Worm (Caenorhabditis elegans): ENCODE results near the gene phy-2.
"Not testable (repeated sequence)": the region's sequence is repeated elsewhere in the genome, so short reads cannot be mapped to it uniquely, and the experiment has no call there.

The phy-2 gene

DNA sequence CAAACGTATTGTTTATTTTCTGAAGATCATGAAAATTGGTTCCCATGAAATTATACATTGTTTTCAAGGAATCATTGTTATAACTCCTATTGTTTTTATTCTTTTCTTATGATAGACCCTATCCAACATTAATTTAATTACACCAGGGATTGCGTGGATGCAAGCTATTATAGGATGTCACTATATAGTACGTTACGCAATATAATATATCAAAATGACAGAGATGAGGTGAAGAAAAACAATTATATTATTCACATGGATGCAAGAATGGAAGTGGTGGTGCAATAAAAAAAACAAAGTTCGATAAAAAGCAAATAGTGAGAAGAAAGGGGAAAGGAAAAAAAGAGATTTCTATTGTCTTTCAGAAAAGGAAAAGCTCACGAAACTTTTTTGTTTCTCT is 22.4 kb downstream of the phy-2 start:
- TF ChIP-seq pha-2 (tag; optimal IDR thresholded peaks at IDR 0.05): no peak

DNA sequence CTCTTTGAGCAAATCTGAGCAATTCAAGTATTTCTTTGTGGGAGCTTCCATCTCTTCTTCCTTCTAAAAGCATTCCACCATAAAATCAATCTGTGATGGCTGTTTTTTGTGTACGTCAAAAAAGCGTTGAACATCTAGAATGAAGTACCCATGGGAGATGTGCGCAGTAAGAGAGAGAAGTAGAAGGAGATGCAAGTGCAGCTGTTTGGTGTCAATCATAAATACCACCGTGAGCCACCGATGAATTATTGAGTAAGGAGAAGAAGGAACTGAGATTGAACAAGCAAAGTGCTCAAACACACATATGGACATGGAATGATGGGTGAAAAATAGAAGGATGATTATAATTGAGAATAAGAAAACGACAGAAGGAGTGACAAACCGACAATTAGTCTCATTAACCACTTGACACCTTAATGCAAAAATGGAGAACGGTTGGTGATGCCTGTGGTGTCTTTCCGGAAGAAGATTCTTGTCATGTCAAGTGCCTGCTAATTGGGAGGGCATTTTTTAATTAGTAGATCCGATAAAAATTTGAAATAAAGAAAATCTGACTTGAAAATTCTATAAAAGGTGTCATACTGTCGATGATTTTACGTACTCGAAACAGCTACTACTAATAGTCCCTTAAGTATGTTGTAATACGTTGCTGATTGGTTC is 23.6 kb downstream of the phy-2 start:
- TF ChIP-seq unc-42 (tag; optimal IDR thresholded peaks at IDR 0.05) (peak; percentile 7), unc-55 (GFP tag; optimal IDR thresholded peaks at IDR 0.05) (peak; percentile 85), sdc-2 (tag; optimal IDR thresholded peaks at IDR 0.05) (no peak)

- not testable (repeated sequence) for TF ChIP-seq unc-55 (GFP tag; optimal IDR thresholded peaks at IDR 0.05); hlh-30 (tag; optimal IDR thresholded peaks at IDR 0.05; ENCODE audit: insufficient read depth); nhr-11 (tag; optimal IDR thresholded peaks at IDR 0.05)
Measured at ce11 chrIV:12178235-12178634, 37.6 kb downstream of the phy-2 start, which contains the start of gene nlr-1. Gene nlr-1, minus strand, starts transcription at chrIV:12178335.

DNA sequence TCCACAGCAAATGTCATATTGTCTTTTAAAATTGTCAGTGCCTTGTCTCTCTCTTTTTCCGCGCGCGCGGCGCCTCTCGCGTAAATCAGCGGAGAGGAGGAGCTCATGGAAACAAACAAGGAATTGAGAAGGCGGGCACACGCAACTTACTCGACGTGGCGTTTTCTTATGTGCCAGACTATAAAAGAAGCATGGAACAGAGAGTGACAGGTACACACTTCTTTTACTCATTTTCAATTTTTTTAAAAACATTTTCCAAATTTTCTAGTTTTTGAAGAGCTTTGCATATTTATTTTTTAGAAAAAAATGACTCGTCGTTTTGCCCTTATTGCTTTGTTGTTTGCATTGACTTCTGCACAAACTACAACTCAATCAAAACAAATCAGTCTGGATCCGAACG is 47.8 kb downstream of the phy-2 start, which contains the start of gene F20B10.3:
Gene F20B10.3, plus strand, starts transcription at position 301 of the 400 bp plus-strand sequence.
- TF ChIP-seq pros-1 (tag; optimal IDR thresholded peaks at IDR 0.05) (no peak), unc-42 (tag; optimal IDR thresholded peaks at IDR 0.05) (no peak), hlh-8 (tag; optimal IDR thresholded peaks at IDR 0.05) (no peak), ceh-18 (tag; optimal IDR thresholded peaks at IDR 0.05) (no peak), Y22D7AL.16 (tag; optimal IDR thresholded peaks at IDR 0.05) (no peak)

DNA sequence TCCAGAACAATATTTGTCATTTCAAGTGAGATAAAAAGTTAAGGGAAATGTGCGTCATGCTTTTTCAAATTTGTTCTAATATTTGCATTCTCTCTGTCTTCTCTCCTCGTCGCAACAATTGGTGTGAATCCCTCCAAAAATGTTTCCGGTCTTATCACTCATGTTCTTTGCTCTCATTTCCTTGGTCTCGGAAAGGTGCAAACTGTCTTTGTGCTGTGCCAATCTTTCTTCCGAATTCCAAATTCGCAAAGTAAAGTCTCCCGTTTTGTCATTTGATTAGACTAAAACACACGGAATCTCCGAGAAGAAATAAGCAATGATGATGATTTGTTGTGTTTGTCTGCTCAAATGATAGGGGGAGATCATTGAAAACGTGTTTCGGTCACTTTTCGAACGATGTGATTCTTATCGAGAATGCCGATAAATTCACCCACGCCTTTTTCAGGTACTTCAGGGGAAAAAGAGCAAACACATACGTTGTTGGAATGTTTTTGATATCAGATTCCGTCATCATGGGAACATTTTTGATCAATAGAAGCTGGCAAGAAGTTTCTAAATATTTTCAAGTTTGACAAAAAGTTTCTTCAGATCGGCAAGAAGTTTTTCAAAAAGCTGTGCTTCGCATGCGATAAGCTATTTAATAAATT is 50.2 kb downstream of the phy-2 start:
- TF ChIP-seq zip-5 (tag; optimal IDR thresholded peaks at IDR 0.05) (no peak), dmd-4 (tag; optimal IDR thresholded peaks at IDR 0.05; ENCODE audit: borderline replicate concordance) (no peak), ceh-48 (tag; optimal IDR thresholded peaks at IDR 0.05) (no peak)

- TF ChIP-seq ceh-48 (tag; optimal IDR thresholded peaks at IDR 0.05) (no peak), fax-1 (tag; optimal IDR thresholded peaks at IDR 0.05) (no peak), odd-2 (tag; optimal IDR thresholded peaks at IDR 0.05) (no peak), madf-2 (tag; optimal IDR thresholded peaks at IDR 0.05) (no peak), ceh-6 (GFP tag; optimal IDR thresholded peaks at IDR 0.05) (no peak), hlh-15 (tag; optimal IDR thresholded peaks at IDR 0.05) (no peak), nhr-11 (tag; optimal IDR thresholded peaks at IDR 0.05) (no peak)
Measured at ce11 chrIV:12162732-12163131, 53.1 kb downstream of the phy-2 start.

Data from whole organism, late embryonic.